Fruit fly (Drosophila melanogaster): Measurements from ENCODE around the gene CG43798.

DNA sequence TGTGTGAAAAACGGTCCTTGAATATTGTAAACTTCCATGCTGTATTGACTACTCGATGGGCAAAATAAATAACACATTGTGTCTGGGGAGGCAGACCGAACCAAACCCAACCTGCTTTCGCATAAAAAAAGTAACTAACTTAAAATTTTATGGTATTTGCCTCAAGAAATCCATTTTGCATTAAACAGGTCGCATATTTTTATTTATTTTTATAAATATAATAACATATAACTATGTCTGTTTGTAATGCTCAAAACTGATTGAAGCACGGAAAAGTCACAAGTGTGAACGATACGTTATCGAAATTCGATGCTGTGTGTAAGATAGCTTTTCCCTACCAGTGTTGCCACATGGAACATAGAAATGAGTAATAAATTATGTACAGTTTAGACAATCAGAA, 35.5 kb downstream of the CG43798 start, which contains the start of gene CG11929:
- no peak for TF ChIP-seq Dfd (GFP tag; optimal IDR thresholded peaks at IDR 0.05)
- no peak for TF ChIP-seq woc (GFP tag; optimal IDR thresholded peaks at IDR 0.05)
- no peak for TF ChIP-seq pan (optimal IDR thresholded peaks at IDR 0.05)
- TF ChIP-seq Abd-B (GFP tag; optimal IDR thresholded peaks at IDR 0.05) = no peak
- no peak for TF ChIP-seq N (GFP tag; optimal IDR thresholded peaks at IDR 0.05)
- TF ChIP-seq psq (GFP tag; optimal IDR thresholded peaks at IDR 0.05) = no peak
- TF ChIP-seq lola (GFP tag; optimal IDR thresholded peaks at IDR 0.05) = no peak
- no peak for TF ChIP-seq Hr78 (GFP tag; optimal IDR thresholded peaks at IDR 0.05)
- no peak for TF ChIP-seq Mio (GFP tag; optimal IDR thresholded peaks at IDR 0.05)
- TF ChIP-seq fru (GFP tag; optimal IDR thresholded peaks at IDR 0.05) = no peak
- TF ChIP-seq Jra (GFP tag; optimal IDR thresholded peaks at IDR 0.05) = no peak
